Worm (Caenorhabditis elegans): Measurements from ENCODE around the gene utx-1.
"Not testable (repeated sequence)": the region's sequence is repeated elsewhere in the genome, so short reads cannot be mapped to it uniquely, and the experiment has no call there.

- not testable (repeated sequence) for TF ChIP-seq flt-1 (GFP tag; IDR thresholded peaks at IDR 0.05); ama-1 (optimal IDR thresholded peaks at IDR 0.05); tra-4 (tag; optimal IDR thresholded peaks at IDR 0.05); ets-7 (tag; optimal IDR thresholded peaks at IDR 0.05); scrt-1 (GFP tag; IDR thresholded peaks at IDR 0.05); tbx-37 (GFP tag; conservative IDR thresholded peaks at IDR 0.05); sea-1 (GFP tag; conservative IDR thresholded peaks at IDR 0.05); aly-1 (tag; optimal IDR thresholded peaks at IDR 0.05); tbx-11 (GFP tag; IDR thresholded peaks at IDR 0.05); hnd-1 (tag; optimal IDR thresholded peaks at IDR 0.05)
Observed at ce11 chrX:8538262-8538776, 18.6 kb upstream of the utx-1 start, which contains the start of the genes nspc-4 and nspc-5.
